1 fruit fly cellular context compared by ENCODE assay signal in genomic region chr3R:27738287-27738686, dm6.
TF ChIP-seq lines count a peak whose summit lies in the region.

No protein-coding gene starts in this region.

TF ChIP-seq in whole organism, prepupa, 60 proteins besides CTCF, POLR2A, EP300 and RAD21 (continued from another document):
- TF ChIP-seq Lpt (GFP tag; optimal IDR thresholded peaks at IDR 0.05; lab: Kevin White, UChicago) (no peak), Hr39 (GFP tag; optimal IDR thresholded peaks at IDR 0.05; lab: Kevin White, UChicago) (no peak), Sox102F (GFP tag; optimal IDR thresholded peaks at IDR 0.05; lab: Kevin White, UChicago) (no peak), CG11902 (GFP tag; optimal IDR thresholded peaks at IDR 0.05; lab: Kevin White, UChicago) (no peak), pdm3 (GFP tag; optimal IDR thresholded peaks at IDR 0.05; lab: Kevin White, UChicago) (no peak), CG32006 (GFP tag; optimal IDR thresholded peaks at IDR 0.05; lab: Kevin White, UChicago) (peak; percentile 25), eg (GFP tag; IDR thresholded peaks at IDR 0.05; lab: Robert Waterston, UW) (peak; percentile 76), CG6808 (GFP tag; optimal IDR thresholded peaks at IDR 0.05; lab: Kevin White, UChicago) (no peak), fd59A (GFP tag; optimal IDR thresholded peaks at IDR 0.05; lab: Kevin White, UChicago) (no peak), CG3032 (tag; optimal IDR thresholded peaks at IDR 0.05; lab: Kevin White, UChicago) (no peak), cyc (GFP tag; optimal IDR thresholded peaks at IDR 0.05; lab: Kevin White, UChicago) (no peak), fkh (GFP tag; optimal IDR thresholded peaks at IDR 0.05; lab: Kevin White, UChicago) (no peak)
TF ChIP-seq in whole organism, prepupa: peak in this region for 7.
